Fruit fly (Drosophila melanogaster) whole organism, embryonic: ENCODE results near the gene CG32052.
A peak's percentile ranks its signal among the peaks of the same experiment; 100 is the strongest.

Experiments
- Bdp1 ChIP-seq: fragments of 200-800 bp; sonication (Bioruptor generic); optimal IDR thresholded peaks from 3 replicates; lab custom pipeline; 2016; ENCODE audit warnings: missing biosample characterization, missing genetic modification characterization
- Bgb ChIP-seq: fragments of 200-800 bp; sonication (Bioruptor generic); IDR thresholded peaks from 2 replicates; pipeline ENCODE4 v1.3.6; 2022; ENCODE audit warnings: missing biosample characterization, missing genetic modification characterization; ENCODE audit not compliant: partially characterized antibody
- CG10366 ChIP-seq: fragments of 200-800 bp; sonication (Bioruptor generic); IDR thresholded peaks from 2 replicates; pipeline ENCODE4 v1.3.6; 2022; ENCODE audit warnings: missing biosample characterization, missing genetic modification characterization
- CG10959 ChIP-seq: fragments of 200-800 bp; sonication (Bioruptor generic); IDR thresholded peaks from 2 replicates; pipeline ENCODE4 v1.3.6; 2022; ENCODE audit warnings: missing biosample characterization, missing genetic modification characterization
- CG13123 ChIP-seq: fragments of 200-800 bp; sonication (Bioruptor generic); optimal IDR thresholded peaks from 2 replicates; lab custom pipeline; 2016; ENCODE audit warnings: missing biosample characterization, missing genetic modification characterization
- CG15269 ChIP-seq: fragments of 200-800 bp; sonication (Bioruptor generic); optimal IDR thresholded peaks from 2 replicates; lab custom pipeline; 2018; ENCODE audit warnings: missing biosample characterization, mild to moderate bottlenecking, missing genetic modification characterization, moderate library complexity
- CG16863 ChIP-seq: fragments of 200-800 bp; sonication (Bioruptor generic); optimal IDR thresholded peaks from 3 replicates; lab custom pipeline; 2016; ENCODE audit warnings: missing biosample characterization, missing genetic modification characterization
- CG17186 ChIP-seq: fragments of 200-800 bp; sonication (Bioruptor generic); optimal IDR thresholded peaks from 3 replicates; lab custom pipeline; 2017; ENCODE audit warnings: missing biosample characterization, missing genetic modification reagents, missing genetic modification characterization
- CG1792 ChIP-seq: fragments of 200-800 bp; sonication (Bioruptor generic); optimal IDR thresholded peaks from 2 replicates; lab custom pipeline; 2016; ENCODE audit warnings: missing biosample characterization, missing genetic modification characterization
- CG2116 ChIP-seq: fragments of 200-800 bp; sonication (Bioruptor generic); optimal IDR thresholded peaks from 3 replicates; lab custom pipeline; 2018; ENCODE audit warnings: missing biosample characterization, mild to moderate bottlenecking, missing genetic modification characterization
- CG2129 ChIP-seq: fragments of 200-800 bp; sonication (Bioruptor generic); IDR thresholded peaks from 2 replicates; pipeline ENCODE4 v1.3.6; 2022; ENCODE audit warnings: missing biosample characterization, missing genetic modification characterization; ENCODE audit not compliant: partially characterized antibody
- CG34422 ChIP-seq: fragments of 200-800 bp; sonication (Bioruptor generic); IDR thresholded peaks from 3 replicates; pipeline ENCODE4 v1.3.6; 2022; ENCODE audit warnings: missing biosample characterization, missing genetic modification characterization
- CG4282 ChIP-seq: fragments of 200-800 bp; sonication (Bioruptor generic); optimal IDR thresholded peaks from 2 replicates; lab custom pipeline; 2016; ENCODE audit warnings: missing biosample characterization, missing genetic modification characterization
- CG4707 ChIP-seq: fragments of 200-800 bp; sonication (Bioruptor generic); optimal IDR thresholded peaks from 2 replicates; lab custom pipeline; 2018; ENCODE audit warnings: missing biosample characterization, mild to moderate bottlenecking, missing genetic modification characterization, moderate library complexity
- CG9437 ChIP-seq: fragments of 200-800 bp; sonication (Bioruptor generic); optimal IDR thresholded peaks from 2 replicates; lab custom pipeline; 2018; ENCODE audit warnings: missing biosample characterization, mild to moderate bottlenecking, missing genetic modification characterization
- D19A ChIP-seq: fragments of 200-800 bp; optimal IDR thresholded peaks from 3 replicates; lab custom pipeline; 2019; ENCODE audit warnings: missing biosample characterization, mild to moderate bottlenecking, missing genetic modification characterization, moderate library complexity
- Dll ChIP-seq: fragments of 200-800 bp; sonication (Bioruptor generic); IDR thresholded peaks from 4 replicates; pipeline ENCODE4 v1.3.6; 2022; ENCODE audit warnings: missing biosample characterization, missing genetic modification characterization; ENCODE audit not compliant: partially characterized antibody
- Dref ChIP-seq: fragments of 200-800 bp; sonication (Bioruptor generic); IDR thresholded peaks from 2 replicates; pipeline ENCODE4 v1.3.6; 2022; ENCODE audit warnings: missing biosample characterization, missing genetic modification characterization
- Ets97D ChIP-seq: fragments of 200-800 bp; sonication (Bioruptor generic); optimal IDR thresholded peaks from 3 replicates; lab custom pipeline; 2016; ENCODE audit warnings: missing biosample characterization, missing genetic modification characterization
- Hsf ChIP-seq: fragments of 200-800 bp; sonication (Bioruptor generic); optimal IDR thresholded peaks from 3 replicates; lab custom pipeline; 2016; ENCODE audit warnings: missing biosample characterization, missing genetic modification characterization
- Sin3A ChIP-seq: fragments of >200 bp; optimal IDR thresholded peaks from 2 replicates; lab custom pipeline; 2018
- Spps ChIP-seq: fragments of 200-800 bp; sonication (Bioruptor generic); optimal IDR thresholded peaks from 2 replicates; lab custom pipeline; 2018; ENCODE audit warnings: missing biosample characterization, mild to moderate bottlenecking, missing genetic modification characterization
- Trl ChIP-seq, 3 experiments: fragments of >200 bp in 2 of 3; fragments of 200-800 bp in 1 of 3; sonication (Bioruptor generic) in 1 of 3; optimal IDR thresholded peaks; 2 replicates in 1 of 3; 3 replicates in 2 of 3; lab custom pipeline; 2016 to 2017; ENCODE audit warnings: missing biosample characterization in 1 of 3, missing genetic modification characterization in 1 of 3
- Vsx1 ChIP-seq: fragments of 200-800 bp; sonication (Bioruptor generic); optimal IDR thresholded peaks from 2 replicates; lab custom pipeline; 2017; ENCODE audit warnings: missing biosample characterization, mild to moderate bottlenecking, missing genetic modification characterization, missing genetic modification reagents
- Xbp1 ChIP-seq: fragments of 200-800 bp; sonication (Bioruptor generic); optimal IDR thresholded peaks from 3 replicates; lab custom pipeline; 2016; ENCODE audit warnings: missing biosample characterization, mild to moderate bottlenecking, missing genetic modification characterization
- YL-1 ChIP-seq: fragments of 200-800 bp; sonication (Bioruptor generic); optimal IDR thresholded peaks from 3 replicates; lab custom pipeline; 2017; ENCODE audit warnings: missing biosample characterization, mild to moderate bottlenecking, missing genetic modification characterization
- ato ChIP-seq: fragments of 200-800 bp; sonication (Bioruptor generic); IDR thresholded peaks from 2 replicates; pipeline ENCODE4 v1.3.6; 2022; ENCODE audit warnings: missing biosample characterization, missing genetic modification characterization; ENCODE audit not compliant: partially characterized antibody
- croc ChIP-seq: fragments of 200-800 bp; sonication (Bioruptor generic); conservative IDR thresholded peaks from 3 replicates; pipeline ENCODE4 v1.3.6; 2022; ENCODE audit warnings: missing biosample characterization, missing genetic modification characterization
- crp ChIP-seq, 2 experiments: fragments of 200-800 bp; sonication (Bioruptor generic); optimal IDR thresholded peaks; 2 replicates in 1 of 2; 3 replicates in 1 of 2; lab custom pipeline; 2017; ENCODE audit warnings: missing biosample characterization in 2 of 2, missing genetic modification characterization in 2 of 2, mild to moderate bottlenecking in 1 of 2, moderate library complexity in 1 of 2
- fu2 ChIP-seq: fragments of 200-800 bp; sonication (Bioruptor generic); optimal IDR thresholded peaks from 2 replicates; lab custom pipeline; 2016; ENCODE audit warnings: missing biosample characterization, missing genetic modification characterization
- gsb ChIP-seq: fragments of 200-800 bp; sonication (Bioruptor generic); IDR thresholded peaks from 2 replicates; pipeline ENCODE4 v1.3.6; 2022; ENCODE audit warnings: missing biosample characterization, missing genetic modification characterization
- hbn ChIP-seq: fragments of 200-800 bp; sonication (Bioruptor generic); IDR thresholded peaks from 2 replicates; pipeline ENCODE4 v1.3.6; 2022; ENCODE audit warnings: missing biosample characterization, missing genetic modification characterization; ENCODE audit not compliant: partially characterized antibody
- jing ChIP-seq: fragments of 200-800 bp; sonication (Bioruptor generic); optimal IDR thresholded peaks from 2 replicates; lab custom pipeline; 2018; ENCODE audit warnings: missing biosample characterization, mild to moderate bottlenecking, missing genetic modification characterization
- mld ChIP-seq: fragments of 200-800 bp; sonication (Bioruptor generic); IDR thresholded peaks from 3 replicates; pipeline ENCODE4 v1.3.6; 2022; ENCODE audit warnings: missing biosample characterization, missing genetic modification characterization; ENCODE audit not compliant: partially characterized antibody
- nerfin-2 ChIP-seq: fragments of 200-800 bp; sonication (Bioruptor generic); IDR thresholded peaks from 2 replicates; pipeline ENCODE4 v1.3.6; 2022; ENCODE audit warnings: missing biosample characterization, missing genetic modification characterization; ENCODE audit not compliant: partially characterized antibody
- pzg ChIP-seq: fragments of 200-800 bp; sonication (Bioruptor generic); optimal IDR thresholded peaks from 3 replicates; lab custom pipeline; 2018; ENCODE audit warnings: missing biosample characterization, mild to moderate bottlenecking, missing genetic modification characterization, moderate library complexity
- row ChIP-seq: fragments of 200-800 bp; sonication (Bioruptor generic); IDR thresholded peaks from 3 replicates; pipeline ENCODE4 v1.3.6; 2022; ENCODE audit warnings: missing biosample characterization, missing genetic modification characterization
- schlank ChIP-seq: fragments of 200-800 bp; sonication (Bioruptor generic); optimal IDR thresholded peaks from 2 replicates; lab custom pipeline; 2018; ENCODE audit warnings: missing biosample characterization, mild to moderate bottlenecking, missing genetic modification characterization
- slbo ChIP-seq: fragments of 200-800 bp; sonication (Bioruptor generic); IDR thresholded peaks from 2 replicates; pipeline ENCODE4 v1.3.6; 2022; ENCODE audit warnings: missing biosample characterization, missing genetic modification characterization
- sna ChIP-seq: fragments of 200-800 bp; sonication (Bioruptor generic); IDR thresholded peaks from 2 replicates; pipeline ENCODE4 v1.3.6; 2022; ENCODE audit warnings: missing biosample characterization, missing genetic modification characterization; ENCODE audit not compliant: partially characterized antibody
- sug ChIP-seq: fragments of 200-800 bp; optimal IDR thresholded peaks from 2 replicates; lab custom pipeline; 2019; ENCODE audit warnings: missing biosample characterization, mild to moderate bottlenecking, missing genetic modification characterization, moderate library complexity
- tna ChIP-seq: fragments of 200-800 bp; sonication (Bioruptor generic); IDR thresholded peaks from 2 replicates; pipeline ENCODE4 v1.3.6; 2022; ENCODE audit warnings: missing biosample characterization, missing genetic modification characterization; ENCODE audit not compliant: partially characterized antibody
- trem ChIP-seq: fragments of 200-800 bp; optimal IDR thresholded peaks from 3 replicates; lab custom pipeline; 2019; ENCODE audit warnings: missing biosample characterization, mild to moderate bottlenecking, missing genetic modification characterization, moderate library complexity
- unc-4 ChIP-seq: fragments of 200-800 bp; sonication (Bioruptor generic); IDR thresholded peaks from 2 replicates; pipeline ENCODE4 v1.3.6; 2022; ENCODE audit warnings: missing biosample characterization, missing genetic modification characterization; ENCODE audit not compliant: partially characterized antibody
- vnd ChIP-seq: fragments of 200-800 bp; sonication (Bioruptor generic); IDR thresholded peaks from 3 replicates; pipeline ENCODE4 v1.3.6; 2022; ENCODE audit warnings: missing biosample characterization, missing genetic modification characterization; ENCODE audit not compliant: partially characterized antibody
- wek ChIP-seq: fragments of 200-800 bp; sonication (Bioruptor generic); optimal IDR thresholded peaks from 3 replicates; lab custom pipeline; 2018; ENCODE audit warnings: missing biosample characterization, mild to moderate bottlenecking, missing genetic modification characterization, moderate library complexity
- wor ChIP-seq: fragments of 200-800 bp; sonication (Bioruptor generic); IDR thresholded peaks from 2 replicates; pipeline ENCODE4 v1.3.6; 2022; ENCODE audit warnings: missing biosample characterization, missing genetic modification characterization
- zen2 ChIP-seq: fragments of 200-800 bp; sonication (Bioruptor generic); IDR thresholded peaks from 3 replicates; pipeline ENCODE4 v1.3.6; 2022; ENCODE audit warnings: missing biosample characterization, missing genetic modification characterization; ENCODE audit not compliant: partially characterized antibody

Gene CG32052

DNA sequence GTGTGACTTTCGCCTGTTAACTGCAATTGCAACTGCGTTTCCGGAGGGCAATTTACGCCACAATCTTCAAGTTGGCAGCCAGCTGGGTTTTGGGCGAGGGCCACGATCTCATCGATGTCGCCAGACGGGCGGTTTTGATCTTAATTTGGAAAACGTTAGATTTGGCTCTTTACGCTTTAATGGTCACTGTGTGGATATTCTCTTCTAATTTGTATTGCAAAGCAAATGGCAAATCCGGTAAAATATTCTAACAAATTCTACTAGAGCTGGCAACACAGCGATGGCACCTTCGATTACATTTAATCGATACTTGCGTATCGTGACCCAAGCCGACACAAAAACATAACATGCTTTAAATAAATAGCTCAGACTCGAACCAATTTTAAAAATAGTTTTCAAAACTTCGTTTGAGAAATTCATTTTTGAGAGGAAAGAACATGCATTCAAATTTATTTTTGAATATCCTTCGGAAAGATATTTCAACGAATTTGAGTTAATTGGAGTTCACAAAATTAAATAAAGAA is 49.7 kb downstream of the CG32052 start, which contains the start of gene I-2 (continued):
- TF ChIP-seq Xbp1 (peak; percentile 34), D19A (tag; lab: Kevin White, UChicago) (no peak), sna (peak; percentile 58), CG10366 (GFP tag; lab: Robert Waterston, UW) (peak; percentile 19; the same call in 1 of the 2 replicates), gsb (GFP tag; lab: Robert Waterston, UW) (no peak), mld (0 out of 3 replicates have a peak, but pooled peaks have one; percentile 41), croc (GFP tag; lab: Robert Waterston, UW) (no peak), CG13123 (GFP tag; lab: Kevin White, UChicago) (no peak), Ets97D (GFP tag; lab: Kevin White, UChicago) (peak; percentile 16), CG2129 (GFP tag; lab: Robert Waterston, UW) (peak; percentile 60), slbo (GFP tag; lab: Robert Waterston, UW) (peak; percentile 70), ato (GFP tag; lab: Robert Waterston, UW) (peak; percentile 73), Hsf (peak; percentile 39), CG2116 (peak; percentile 69), CG15269 (no peak), Dref (peak; percentile 92), nerfin-2 (GFP tag; lab: Robert Waterston, UW) (peak; percentile 77), CG16863 (no peak), Dll (GFP tag; lab: Robert Waterston, UW) (peak; percentile 87), CG4282 (peak; percentile 16), vnd (peak; percentile 73), fu2 (no peak), Sin3A (peak; percentile 15), crp (GFP tag; optimal IDR thresholded peaks at IDR 0.05; lab: Kevin White, UChicago) (peak in 1 of 2 experiments; percentile 41), CG17186 (peak; percentile 90), CG10959 (GFP tag; lab: Robert Waterston, UW) (no peak), sug (peak; percentile 39), hbn (peak; percentile 70), wek (no peak), jing (GFP tag; lab: Kevin White, UChicago) (no peak), Trl (optimal IDR thresholded peaks at IDR 0.05; lab: Kevin White, UChicago) (no peak), Trl (GFP tag; optimal IDR thresholded peaks at IDR 0.05; lab: Kevin White, UChicago) (no peak), zen2 (GFP tag; lab: Robert Waterston, UW) (peak; percentile 67; the same call in 1 of the 3 replicates), unc-4 (GFP tag; lab: Robert Waterston, UW) (peak; percentile 89), schlank (tag; lab: Kevin White, UChicago) (no peak), CG9437 (GFP tag; lab: Kevin White, UChicago) (peak; percentile 26), wor (no peak), trem (tag; lab: Kevin White, UChicago) (peak; percentile 47), pzg (GFP tag; lab: Kevin White, UChicago) (peak; percentile 80), row (GFP tag; lab: Robert Waterston, UW) (peak; percentile 91), Vsx1 (no peak), tna (GFP tag; lab: Robert Waterston, UW) (peak; percentile 60), Bdp1 (no peak), Spps (tag; lab: Kevin White, UChicago) (no peak), Bgb (peak; percentile 91), CG1792 (GFP tag; lab: Kevin White, UChicago) (no peak), YL-1 (GFP tag; lab: Kevin White, UChicago) (peak; percentile 19), CG34422 (peak; percentile 40; the same call in 1 of the 3 replicates), CG4707 (GFP tag; lab: Kevin White, UChicago) (no peak)
